Fruit fly (Drosophila melanogaster) whole organism, embryonic: ENCODE results near the gene CG45045.

Experiments
- CG10462 ChIP-seq: fragments of 200-800 bp; sonication (Bioruptor generic); optimal IDR thresholded peaks from 2 replicates; lab custom pipeline; 2016; ENCODE audit warnings: missing biosample characterization, missing genetic modification characterization
- CG11085 ChIP-seq: fragments of 200-800 bp; sonication (Bioruptor generic); IDR thresholded peaks from 2 replicates; pipeline ENCODE4 v1.3.6; 2022; ENCODE audit warnings: missing biosample characterization, missing genetic modification characterization
- CG16779 ChIP-seq: fragments of 200-800 bp; sonication (Bioruptor generic); IDR thresholded peaks from 2 replicates; pipeline ENCODE4 v1.3.6; 2022; ENCODE audit warnings: missing biosample characterization, missing genetic modification characterization
- CG17328 ChIP-seq: fragments of 200-800 bp; sonication (Bioruptor generic); IDR thresholded peaks from 2 replicates; pipeline ENCODE4 v1.3.6; 2022; ENCODE audit warnings: missing biosample characterization, missing genetic modification characterization
- CG17385 ChIP-seq: fragments of 200-800 bp; sonication (Bioruptor generic); optimal IDR thresholded peaks from 3 replicates; lab custom pipeline; 2018; ENCODE audit warnings: missing biosample characterization, mild to moderate bottlenecking, missing genetic modification characterization
- CG18262 ChIP-seq: fragments of 200-800 bp; optimal IDR thresholded peaks from 3 replicates; lab custom pipeline; 2019; ENCODE audit warnings: missing biosample characterization, mild to moderate bottlenecking, missing genetic modification characterization, moderate library complexity
- CG2202 ChIP-seq: fragments of 200-800 bp; sonication (Bioruptor generic); optimal IDR thresholded peaks from 2 replicates; lab custom pipeline; 2018; ENCODE audit warnings: missing biosample characterization, mild to moderate bottlenecking, missing genetic modification characterization
- CG2678 ChIP-seq: fragments of 200-800 bp; sonication (Bioruptor generic); optimal IDR thresholded peaks from 3 replicates; lab custom pipeline; 2019; ENCODE audit warnings: missing biosample characterization, mild to moderate bottlenecking, missing genetic modification characterization, moderate library complexity
- CG31388 ChIP-seq: fragments of 200-800 bp; sonication (Bioruptor generic); optimal IDR thresholded peaks from 2 replicates; lab custom pipeline; 2016; ENCODE audit warnings: missing biosample characterization, missing genetic modification characterization
- CG32767 ChIP-seq: fragments of 200-800 bp; sonication (Bioruptor generic); IDR thresholded peaks from 2 replicates; pipeline ENCODE4 v1.3.6; 2022; ENCODE audit warnings: missing biosample characterization, missing genetic modification characterization
- CG3995 ChIP-seq: fragments of 200-800 bp; sonication (Bioruptor generic); optimal IDR thresholded peaks from 3 replicates; lab custom pipeline; 2016; ENCODE audit warnings: missing biosample characterization, missing genetic modification characterization
- CG43689 ChIP-seq: fragments of 200-800 bp; sonication (Bioruptor generic); IDR thresholded peaks from 2 replicates; pipeline ENCODE4 v1.3.6; 2022; ENCODE audit warnings: missing biosample characterization, missing genetic modification characterization
- CG4617 ChIP-seq: fragments of 200-800 bp; sonication (Bioruptor generic); optimal IDR thresholded peaks from 3 replicates; lab custom pipeline; 2016; ENCODE audit warnings: missing biosample characterization, missing genetic modification characterization, borderline replicate concordance
- CG6791 ChIP-seq: fragments of 200-800 bp; sonication (Bioruptor generic); IDR thresholded peaks from 3 replicates; pipeline ENCODE4 v1.3.6; 2022; ENCODE audit warnings: missing biosample characterization, missing genetic modification characterization; ENCODE audit not compliant: partially characterized antibody
- CG6854 ChIP-seq: fragments of 200-800 bp; sonication (Bioruptor generic); optimal IDR thresholded peaks from 3 replicates; lab custom pipeline; 2017; ENCODE audit warnings: missing biosample characterization, mild to moderate bottlenecking, missing genetic modification characterization
- CG8388 ChIP-seq: fragments of 200-800 bp; sonication (Bioruptor generic); optimal IDR thresholded peaks from 2 replicates; lab custom pipeline; 2019; ENCODE audit warnings: missing biosample characterization, mild to moderate bottlenecking, missing genetic modification characterization, moderate library complexity
- E2f1 ChIP-seq: fragments of 200-800 bp; sonication (Bioruptor generic); IDR thresholded peaks from 2 replicates; pipeline ENCODE4 v1.3.6; 2022; ENCODE audit warnings: missing biosample characterization, missing genetic modification characterization
- ERR ChIP-seq: fragments of 200-800 bp; sonication (Bioruptor generic); optimal IDR thresholded peaks from 2 replicates; lab custom pipeline; 2016; ENCODE audit warnings: missing biosample characterization, missing genetic modification characterization
- Hr39 ChIP-seq: fragments of >200 bp; optimal IDR thresholded peaks from 2 replicates; lab custom pipeline; 2017
- Hr51 ChIP-seq, 2 experiments: fragments of 200-800 bp; sonication (Bioruptor generic); optimal IDR thresholded peaks; 2 replicates in 1 of 2; 3 replicates in 1 of 2; lab custom pipeline; 2016 to 2018; ENCODE audit warnings: missing biosample characterization in 2 of 2, missing genetic modification characterization in 2 of 2, mild to moderate bottlenecking in 1 of 2, moderate library complexity in 1 of 2
- MBD-R2 ChIP-seq: fragments of 200-800 bp; sonication (Bioruptor generic); IDR thresholded peaks from 2 replicates; pipeline ENCODE4 v1.3.6; 2022; ENCODE audit warnings: missing biosample characterization, missing genetic modification characterization
- Mad ChIP-seq: fragments of 200-800 bp; sonication (Bioruptor generic); optimal IDR thresholded peaks from 2 replicates; lab custom pipeline; 2016; ENCODE audit warnings: missing biosample characterization, missing genetic modification characterization
- Scr ChIP-seq: fragments of 200-800 bp; sonication (Bioruptor generic); IDR thresholded peaks from 2 replicates; pipeline ENCODE4 v1.3.6; 2022; ENCODE audit warnings: missing biosample characterization, missing genetic modification characterization; ENCODE audit not compliant: partially characterized antibody
- Spps ChIP-seq: fragments of 200-800 bp; sonication (Bioruptor generic); optimal IDR thresholded peaks from 2 replicates; lab custom pipeline; 2018; ENCODE audit warnings: missing biosample characterization, mild to moderate bottlenecking, missing genetic modification characterization
- TFAM ChIP-seq: fragments of 200-800 bp; sonication (Bioruptor generic); optimal IDR thresholded peaks from 2 replicates; lab custom pipeline; 2017; ENCODE audit warnings: missing biosample characterization, missing genetic modification characterization, inconsistent platforms
- Trl ChIP-seq, 3 experiments: fragments of >200 bp in 2 of 3; fragments of 200-800 bp in 1 of 3; sonication (Bioruptor generic) in 1 of 3; optimal IDR thresholded peaks; 2 replicates in 1 of 3; 3 replicates in 2 of 3; lab custom pipeline; 2016 to 2017; ENCODE audit warnings: missing biosample characterization in 1 of 3, missing genetic modification characterization in 1 of 3
- abd-A ChIP-seq: fragments of 200-800 bp; sonication (Bioruptor generic); optimal IDR thresholded peaks from 3 replicates; lab custom pipeline; 2019; ENCODE audit warnings: missing biosample characterization, mild to moderate bottlenecking, missing genetic modification characterization, moderate library complexity
- bab2 ChIP-seq: fragments of 200-800 bp; sonication (Bioruptor generic); optimal IDR thresholded peaks from 2 replicates; lab custom pipeline; 2016; ENCODE audit warnings: missing biosample characterization, missing genetic modification characterization
- cg ChIP-seq: fragments of 200-800 bp; sonication (Bioruptor generic); optimal IDR thresholded peaks from 3 replicates; lab custom pipeline; 2019; ENCODE audit warnings: missing biosample characterization, mild to moderate bottlenecking, missing genetic modification characterization, moderate library complexity
- croc ChIP-seq: fragments of 200-800 bp; sonication (Bioruptor generic); conservative IDR thresholded peaks from 3 replicates; pipeline ENCODE4 v1.3.6; 2022; ENCODE audit warnings: missing biosample characterization, missing genetic modification characterization
- emc ChIP-seq: fragments of 200-800 bp; sonication (Bioruptor generic); optimal IDR thresholded peaks from 2 replicates; lab custom pipeline; 2016; ENCODE audit warnings: missing biosample characterization, missing genetic modification characterization
- esg ChIP-seq: fragments of 200-800 bp; sonication (Bioruptor generic); conservative IDR thresholded peaks from 2 replicates; pipeline ENCODE4 v1.3.6; 2022; ENCODE audit warnings: missing biosample characterization, missing genetic modification characterization
- eyg ChIP-seq: fragments of 200-800 bp; sonication (Bioruptor generic); optimal IDR thresholded peaks from 3 replicates; lab custom pipeline; 2016; ENCODE audit warnings: missing biosample characterization, missing genetic modification characterization
- gce ChIP-seq: fragments of 200-800 bp; sonication (Bioruptor generic); IDR thresholded peaks from 3 replicates; pipeline ENCODE4 v1.3.6; 2022; ENCODE audit warnings: missing biosample characterization, missing genetic modification characterization
- gro ChIP-seq: fragments of 200-800 bp; sonication (Bioruptor generic); optimal IDR thresholded peaks from 2 replicates; lab custom pipeline; 2016; ENCODE audit warnings: missing biosample characterization, missing genetic modification characterization
- insv ChIP-seq, 2 experiments: fragments of 200-800 bp; sonication (Bioruptor generic); optimal IDR thresholded peaks; 3 replicates each; lab custom pipeline; 2016 to 2018; ENCODE audit warnings: missing biosample characterization in 2 of 2, missing genetic modification characterization in 2 of 2
- jigr1 ChIP-seq: fragments of 200-800 bp; sonication (Bioruptor generic); IDR thresholded peaks from 3 replicates; pipeline ENCODE4 v1.3.6; 2022; ENCODE audit warnings: missing biosample characterization, missing genetic modification characterization
- lab ChIP-seq: fragments of 200-800 bp; sonication (Bioruptor generic); optimal IDR thresholded peaks from 3 replicates; lab custom pipeline; 2017; ENCODE audit warnings: missing biosample characterization, missing genetic modification characterization, mild to moderate bottlenecking, moderate library complexity, missing genetic modification reagents
- mirr ChIP-seq: fragments of 200-800 bp; sonication (Bioruptor generic); optimal IDR thresholded peaks from 3 replicates; lab custom pipeline; 2018; ENCODE audit warnings: missing biosample characterization, mild to moderate bottlenecking, missing genetic modification characterization
- mld ChIP-seq: fragments of 200-800 bp; sonication (Bioruptor generic); IDR thresholded peaks from 3 replicates; pipeline ENCODE4 v1.3.6; 2022; ENCODE audit warnings: missing biosample characterization, missing genetic modification characterization; ENCODE audit not compliant: partially characterized antibody
- pan ChIP-seq, 4 experiments: fragments of >200 bp in 3 of 4; fragments of 200-800 bp in 1 of 4; sonication (Bioruptor generic) in 1 of 4; optimal IDR thresholded peaks in 3 of 4; IDR thresholded peaks in 1 of 4; 2 replicates each; pipeline versions ENCODE4 v1.3.6 to Lab custom; 2017 to 2022; ENCODE audit warnings: missing biosample characterization in 2 of 4, missing genetic modification characterization in 2 of 4, mixed read lengths in 1 of 4
- pros ChIP-seq: fragments of 200-800 bp; sonication (Bioruptor generic); optimal IDR thresholded peaks from 3 replicates; lab custom pipeline; 2019; ENCODE audit warnings: missing biosample characterization, mild to moderate bottlenecking, missing genetic modification characterization, moderate library complexity
- so ChIP-seq: fragments of 200-800 bp; sonication (Bioruptor generic); IDR thresholded peaks from 3 replicates; pipeline ENCODE4 v1.3.6; 2022; ENCODE audit warnings: missing biosample characterization, missing genetic modification characterization
- trh ChIP-seq: fragments of 200-800 bp; sonication (Bioruptor generic); optimal IDR thresholded peaks from 2 replicates; lab custom pipeline; 2016; ENCODE audit warnings: missing biosample characterization, missing genetic modification characterization
- tup ChIP-seq: fragments of 200-800 bp; sonication (Bioruptor generic); optimal IDR thresholded peaks from 2 replicates; lab custom pipeline; 2016; ENCODE audit warnings: missing biosample characterization, mild to moderate bottlenecking, missing genetic modification characterization, moderate library complexity

The CG45045 gene

DNA sequence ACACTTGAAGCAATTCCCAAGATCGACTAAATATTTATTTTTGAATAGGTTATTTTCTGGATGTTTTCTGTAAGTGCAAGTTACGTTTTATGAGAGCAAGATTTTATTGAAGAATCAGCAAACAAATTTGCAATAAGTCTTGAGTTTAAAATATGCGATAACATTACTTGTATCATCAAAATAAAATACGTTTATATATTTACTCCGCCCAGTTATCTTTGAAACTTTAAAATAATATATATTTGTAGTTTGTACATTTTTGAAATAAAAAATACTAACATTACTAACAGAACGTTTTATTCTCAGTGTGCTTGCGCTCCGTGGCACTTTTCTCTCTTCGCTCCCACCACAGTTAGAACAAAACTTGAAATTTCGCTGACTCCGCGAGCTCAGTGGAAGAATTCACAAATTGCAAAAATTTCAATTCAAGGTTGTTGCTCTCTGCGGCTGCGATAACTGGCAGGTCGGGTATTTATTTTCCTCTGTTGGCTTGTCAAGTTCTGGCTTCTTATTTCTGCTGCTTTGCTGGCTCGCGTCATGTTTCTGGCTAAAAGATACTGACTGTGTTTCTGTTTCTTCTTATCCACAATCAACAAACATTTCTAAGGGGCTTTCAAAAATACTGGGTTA, 12.1 kb downstream of the CG45045 start (continued):
- no peak for TF ChIP-seq lab
- TF ChIP-seq Mad: no peak
- no peak for TF ChIP-seq CG4617 (GFP tag; lab: Kevin White, UChicago)
- no peak for TF ChIP-seq CG11085
- no peak for TF ChIP-seq E2f1 (GFP tag; lab: Robert Waterston, UW)
- no peak for TF ChIP-seq esg (GFP tag; lab: Robert Waterston, UW)
- TF ChIP-seq CG3995: no peak
- no peak for TF ChIP-seq Hr51 (GFP tag; optimal IDR thresholded peaks at IDR 0.05; lab: Kevin White, UChicago)
- TF ChIP-seq mld (GFP tag; lab: Robert Waterston, UW): no peak
- no peak for TF ChIP-seq eyg (GFP tag; lab: Kevin White, UChicago)
- no peak for TF ChIP-seq pan (optimal IDR thresholded peaks at IDR 0.05; lab: Kevin White, UChicago)
- TF ChIP-seq pan (GFP tag; optimal IDR thresholded peaks at IDR 0.05 in 1 of 2, IDR thresholded peaks at IDR 0.05 in 1 of 2): no peak
- no peak for TF ChIP-seq CG31388 (GFP tag; lab: Kevin White, UChicago)

DNA sequence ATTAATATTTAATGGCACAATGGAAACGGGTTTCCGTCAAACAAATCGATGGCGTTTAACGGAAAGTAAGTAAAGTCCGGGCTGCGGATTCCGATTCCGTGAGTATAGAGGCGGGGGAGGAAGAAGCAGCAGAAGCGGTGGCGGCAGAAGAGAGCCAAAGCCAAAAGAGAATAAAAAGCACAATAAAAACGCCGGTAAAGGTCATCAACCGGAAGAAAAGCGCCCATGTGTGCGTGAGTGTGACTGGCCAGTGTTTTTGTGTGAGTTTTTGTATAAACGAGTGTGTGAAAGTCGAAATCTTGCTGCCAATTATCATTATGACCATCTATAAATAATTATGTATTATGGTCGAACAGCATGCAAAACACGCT, 12.9 kb downstream of the CG45045 start:
- TF ChIP-seq emc (GFP tag; lab: Kevin White, UChicago) (no peak), cg (GFP tag; lab: Kevin White, UChicago) (peak; percentile 73), insv (GFP tag; optimal IDR thresholded peaks at IDR 0.05; lab: Kevin White, UChicago) (no peak), Trl (optimal IDR thresholded peaks at IDR 0.05; lab: Kevin White, UChicago) (peak; percentile 29 to 39), Trl (GFP tag; optimal IDR thresholded peaks at IDR 0.05; lab: Kevin White, UChicago) (no peak), CG18262 (tag; lab: Kevin White, UChicago) (no peak), CG17385 (GFP tag; lab: Kevin White, UChicago) (peak; percentile 72), Scr (GFP tag; lab: Robert Waterston, UW) (0 out of 2 replicates have a peak, but pooled peaks have one; percentile 27), abd-A (tag; lab: Kevin White, UChicago) (peak; percentile 45)

- TF ChIP-seq CG2678 (peak; percentile 70), CG32767 (GFP tag; lab: Robert Waterston, UW) (no peak), mirr (GFP tag; lab: Kevin White, UChicago) (no peak), pros (GFP tag; lab: Kevin White, UChicago) (peak; percentile 30), CG17328 (GFP tag; lab: Robert Waterston, UW) (no peak), jigr1 (no peak), Hr39 (lab: Kevin White, UChicago) (no peak), ERR (GFP tag; lab: Kevin White, UChicago) (no peak), CG6854 (GFP tag; lab: Kevin White, UChicago) (no peak), gce (GFP tag; lab: Robert Waterston, UW) (no peak), CG16779 (GFP tag; lab: Robert Waterston, UW) (no peak), TFAM (GFP tag; lab: Kevin White, UChicago) (no peak), CG10462 (GFP tag; lab: Kevin White, UChicago) (peak; percentile 44), Trl (optimal IDR thresholded peaks at IDR 0.05; lab: Kevin White, UChicago) (peak; percentile 4 to 45), Trl (GFP tag; optimal IDR thresholded peaks at IDR 0.05; lab: Kevin White, UChicago) (no peak), croc (no peak), gro (GFP tag; lab: Kevin White, UChicago) (no peak), so (0 out of 3 replicates have a peak, but pooled peaks have one; percentile 19), CG6791 (GFP tag; lab: Robert Waterston, UW) (no peak), CG17385 (GFP tag; lab: Kevin White, UChicago) (peak; percentile 24), CG2202 (tag; lab: Kevin White, UChicago) (no peak), Spps (tag; lab: Kevin White, UChicago) (peak; percentile 32), trh (GFP tag; lab: Kevin White, UChicago) (no peak), bab2 (GFP tag; lab: Kevin White, UChicago) (no peak), CG8388 (GFP tag; lab: Kevin White, UChicago) (peak; percentile 52), CG43689 (GFP tag; lab: Robert Waterston, UW) (no peak), MBD-R2 (GFP tag; lab: Robert Waterston, UW) (no peak), tup (GFP tag; lab: Kevin White, UChicago) (no peak)
These were observed 13.4 kb downstream of the CG45045 start for dm6 chr3R:17680639-17681302.
